Fruit fly (Drosophila melanogaster): ENCODE measurements around the gene CG45676.

DNA sequence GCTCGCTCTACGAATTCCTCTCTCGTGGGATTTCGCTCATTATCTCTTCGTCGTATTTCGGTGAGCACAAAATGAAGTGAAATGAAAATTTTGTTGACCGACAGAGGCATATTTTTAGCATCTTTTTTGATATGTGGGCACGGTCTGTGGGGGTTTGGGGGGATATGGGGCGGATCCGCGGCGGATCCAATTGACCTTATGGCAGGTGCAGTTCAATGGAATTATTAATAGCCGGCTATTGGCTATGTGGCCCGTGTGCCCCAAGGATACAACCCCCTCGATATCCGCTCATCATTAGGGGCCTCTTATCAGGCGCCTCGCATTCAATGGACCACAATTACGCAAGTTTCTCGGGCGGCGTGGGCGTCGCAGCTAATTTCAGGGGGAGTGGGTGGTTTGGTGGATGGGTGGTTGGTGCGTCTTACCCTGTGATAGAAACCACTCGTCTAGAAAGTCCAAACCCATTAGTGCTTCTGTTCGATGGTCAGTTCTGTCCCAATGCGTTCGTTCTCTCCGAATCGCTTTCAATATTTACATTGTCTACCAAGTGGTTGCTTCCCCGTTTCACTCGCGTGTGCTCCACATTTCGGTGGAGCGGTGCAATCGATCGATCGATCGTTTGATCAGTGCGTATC, 32.6 kb downstream of the CG45676 start, which contains the start of gene sals:
- no peak for TF ChIP-seq pan (optimal IDR thresholded peaks at IDR 0.05)
- TF ChIP-seq usp (GFP tag; optimal IDR thresholded peaks at IDR 0.05): no peak
